Fruit fly (Drosophila melanogaster): ENCODE results near the gene nub.
A peak's percentile ranks its signal among the peaks of the same experiment; 100 is the strongest.

- TF ChIP-seq CG17806 (tag; optimal IDR thresholded peaks at IDR 0.05), result no peak
- TF ChIP-seq fd96Ca (GFP tag; IDR thresholded peaks at IDR 0.05), result peak; percentile 87
These were observed 44.3 kb upstream of the nub start for dm6 chr2L:12543107-12543615.
